Fruit fly (Drosophila melanogaster): ENCODE results near the gene eRF1.

Gene eRF1

DNA sequence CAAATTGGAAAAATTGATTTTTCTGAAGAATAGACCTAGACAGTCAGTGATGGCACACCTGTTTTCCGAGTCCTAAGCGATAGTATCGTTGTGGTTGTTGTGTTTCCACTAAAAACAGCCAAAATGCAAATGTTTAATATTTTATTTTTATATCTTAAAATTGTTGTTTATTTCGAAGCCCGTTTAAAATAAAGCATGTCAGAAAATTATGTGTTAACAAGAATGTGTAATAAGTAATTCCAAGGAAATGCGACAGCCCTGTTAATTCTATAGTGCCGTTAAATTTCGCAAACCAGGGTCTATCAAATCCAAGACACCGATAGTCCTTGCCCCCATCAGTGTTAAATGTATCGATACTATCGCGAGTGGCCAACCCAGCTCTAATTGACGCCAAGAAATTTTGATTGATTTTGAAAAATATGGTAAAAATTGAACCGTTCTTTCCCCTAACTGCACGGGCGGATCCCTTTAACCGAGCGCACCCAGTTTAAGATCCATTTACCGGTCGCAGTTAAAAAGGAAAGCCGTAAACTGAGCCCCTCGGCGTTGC is 46.0 kb upstream of the eRF1 start, which contains the start of gene Pex23 (continued):
- TF ChIP-seq ERR (GFP tag; optimal IDR thresholded peaks at IDR 0.05) (peak; percentile 32), btn (GFP tag; optimal IDR thresholded peaks at IDR 0.05) (no peak), Dip2 (GFP tag; IDR thresholded peaks at IDR 0.05) (0 out of 2 replicates have a peak, but pooled peaks have one; percentile 19), CG2202 (tag; optimal IDR thresholded peaks at IDR 0.05) (peak; percentile 49), tll (GFP tag; optimal IDR thresholded peaks at IDR 0.05) (peak; percentile 62 to 69), trem (tag; optimal IDR thresholded peaks at IDR 0.05) (peak; percentile 87), CG12236 (GFP tag; optimal IDR thresholded peaks at IDR 0.05) (no peak), seq (GFP tag; IDR thresholded peaks at IDR 0.05) (peak; percentile 71), cas (GFP tag; IDR thresholded peaks at IDR 0.05) (peak; percentile 73), pfk (GFP tag; optimal IDR thresholded peaks at IDR 0.05) (no peak), CG4360 (GFP tag; IDR thresholded peaks at IDR 0.05) (peak; percentile 83), CG2116 (GFP tag; optimal IDR thresholded peaks at IDR 0.05) (peak; percentile 86), Ets97D (GFP tag; optimal IDR thresholded peaks at IDR 0.05) (peak; percentile 78), GATAe (GFP tag; conservative IDR thresholded peaks at IDR 0.05) (no peak; the same call in 1 of the 2 replicates), CG2712 (tag; optimal IDR thresholded peaks at IDR 0.05) (peak; percentile 88), CG17912 (GFP tag; optimal IDR thresholded peaks at IDR 0.05) (peak; percentile 23), Fer1 (GFP tag; optimal IDR thresholded peaks at IDR 0.05) (peak; percentile 69), CG3407 (GFP tag; optimal IDR thresholded peaks at IDR 0.05) (no peak), CG2199 (GFP tag; IDR thresholded peaks at IDR 0.05) (peak; percentile 65; the same call in 1 of the 3 replicates), tin (GFP tag; optimal IDR thresholded peaks at IDR 0.05) (peak; percentile 82), CG12071 (GFP tag; optimal IDR thresholded peaks at IDR 0.05) (no peak), disco-r (GFP tag; optimal IDR thresholded peaks at IDR 0.05) (no peak), CG17568 (GFP tag; optimal IDR thresholded peaks at IDR 0.05) (no peak), z (GFP tag; IDR thresholded peaks at IDR 0.05) (no peak), Hsf (GFP tag; optimal IDR thresholded peaks at IDR 0.05) (peak; percentile 80), zf30C (GFP tag; optimal IDR thresholded peaks at IDR 0.05) (no peak), CG3838 (GFP tag; optimal IDR thresholded peaks at IDR 0.05) (peak; percentile 50), ken (GFP tag; IDR thresholded peaks at IDR 0.05) (peak; percentile 79), CG6791 (GFP tag; IDR thresholded peaks at IDR 0.05; ENCODE audit: partially characterized antibody) (peak; percentile 95), eve (GFP tag; optimal IDR thresholded peaks at IDR 0.05) (no peak), Vsx1 (GFP tag; optimal IDR thresholded peaks at IDR 0.05) (no peak), CG17612 (GFP tag; IDR thresholded peaks at IDR 0.05) (0 out of 2 replicates have a peak, but pooled peaks have one; percentile 22), BtbVII (GFP tag; optimal IDR thresholded peaks at IDR 0.05) (peak; percentile 53), so (GFP tag; IDR thresholded peaks at IDR 0.05) (peak; percentile 56; the same call in 1 of the 3 replicates), cad (GFP tag; optimal IDR thresholded peaks at IDR 0.05) (no peak), slbo (GFP tag; IDR thresholded peaks at IDR 0.05) (peak; percentile 91), CG6689 (GFP tag; IDR thresholded peaks at IDR 0.05) (peak; percentile 82), CG8089 (GFP tag; optimal IDR thresholded peaks at IDR 0.05) (no peak), CG2129 (GFP tag; IDR thresholded peaks at IDR 0.05; ENCODE audit: partially characterized antibody) (peak; percentile 98), CG15696 (tag; optimal IDR thresholded peaks at IDR 0.05) (peak; percentile 75), Elba2 (GFP tag; optimal IDR thresholded peaks at IDR 0.05) (peak; percentile 64)

DNA sequence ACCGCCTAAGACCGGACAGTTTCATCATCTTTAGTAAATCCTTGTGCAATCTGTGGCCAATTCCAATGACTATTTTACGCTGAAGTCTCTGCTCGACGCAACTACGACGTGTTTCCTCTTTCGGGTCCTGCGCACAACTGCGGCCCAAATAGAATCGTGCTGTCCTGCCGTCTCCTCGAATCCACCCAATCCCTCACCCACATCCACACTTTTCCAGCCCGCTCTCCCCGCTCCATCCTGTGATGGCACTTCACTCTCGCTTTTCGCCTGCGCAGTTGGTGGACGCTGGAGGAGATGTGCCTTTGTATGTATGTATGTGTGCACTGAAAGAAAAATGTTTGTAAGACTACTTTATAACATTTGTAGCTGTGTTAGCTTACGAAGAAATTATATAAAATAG is 42.0 kb upstream of the eRF1 start, which contains the start of gene CG32225:
Gene CG32225 (minus strand): TSS at position 142 of the 400 bp plus-strand sequence.
- TF ChIP-seq Nf-YC (tag; optimal IDR thresholded peaks at IDR 0.05) (peak; percentile 3), CG34422 (GFP tag; IDR thresholded peaks at IDR 0.05) (peak; percentile 31; the same call in 1 of the 3 replicates), CG4404 (GFP tag; IDR thresholded peaks at IDR 0.05) (no peak), CG16863 (GFP tag; optimal IDR thresholded peaks at IDR 0.05) (no peak), onecut (GFP tag; IDR thresholded peaks at IDR 0.05) (peak; percentile 44; the same call in 1 of the 2 replicates), CG14860 (GFP tag; IDR thresholded peaks at IDR 0.05; ENCODE audit: partially characterized antibody) (no peak), CG3995 (GFP tag; optimal IDR thresholded peaks at IDR 0.05) (no peak), croc (GFP tag; conservative IDR thresholded peaks at IDR 0.05) (no peak), bigmax (GFP tag; optimal IDR thresholded peaks at IDR 0.05) (no peak), ewg (GFP tag; optimal IDR thresholded peaks at IDR 0.05) (peak; percentile 99), knrl (GFP tag; IDR thresholded peaks at IDR 0.05; ENCODE audit: partially characterized antibody) (no peak), CG10321 (GFP tag; IDR thresholded peaks at IDR 0.05) (no peak)

Measured in whole organism, embryonic.